Fruit fly (Drosophila melanogaster): ENCODE data around the gene Rbsn-5.
A peak's percentile ranks its signal among the peaks of the same experiment; 100 is the strongest.

Gene Rbsn-5

dm6 chr2L:8165800-8166576, 6.4 kb downstream of the Rbsn-5 start (continued):
- TF ChIP-seq ATbp (GFP tag; optimal IDR thresholded peaks at IDR 0.05), result no peak
- TF ChIP-seq CG9727 (GFP tag; optimal IDR thresholded peaks at IDR 0.05), result peak; percentile 39
- no peak for TF ChIP-seq CG5245 (GFP tag; optimal IDR thresholded peaks at IDR 0.05)
- no peak for TF ChIP-seq CG12769 (tag; optimal IDR thresholded peaks at IDR 0.05)
- TF ChIP-seq CG17612 (GFP tag; IDR thresholded peaks at IDR 0.05), result no peak
- no peak for TF ChIP-seq insv (GFP tag; optimal IDR thresholded peaks at IDR 0.05)
- no peak for TF ChIP-seq pan (optimal IDR thresholded peaks at IDR 0.05)
- no peak for TF ChIP-seq pan (GFP tag; optimal IDR thresholded peaks at IDR 0.05 in 1 of 2, IDR thresholded peaks at IDR 0.05 in 1 of 2)
- TF ChIP-seq CG15479 (GFP tag; optimal IDR thresholded peaks at IDR 0.05), result peak; percentile 71
- peak; percentile 57 for TF ChIP-seq CG6813 (GFP tag; optimal IDR thresholded peaks at IDR 0.05)
- TF ChIP-seq CG15011 (GFP tag; optimal IDR thresholded peaks at IDR 0.05), result peak; percentile 10
- TF ChIP-seq E2f2 (GFP tag; IDR thresholded peaks at IDR 0.05), result no peak
- TF ChIP-seq CG18599 (GFP tag; optimal IDR thresholded peaks at IDR 0.05), result no peak
- TF ChIP-seq lov (optimal IDR thresholded peaks at IDR 0.05), result no peak
- no peak for TF ChIP-seq lov (GFP tag; IDR thresholded peaks at IDR 0.05)
- TF ChIP-seq tap (tag; optimal IDR thresholded peaks at IDR 0.05), result no peak
- peak in 1 of 2 experiments; percentile 99 for TF ChIP-seq tll (GFP tag; optimal IDR thresholded peaks at IDR 0.05)
- TF ChIP-seq CG3065 (GFP tag; optimal IDR thresholded peaks at IDR 0.05), result no peak
- TF ChIP-seq Neu2 (GFP tag; optimal IDR thresholded peaks at IDR 0.05; ENCODE audit: borderline replicate concordance), result no peak
- TF ChIP-seq amos (GFP tag; IDR thresholded peaks at IDR 0.05; ENCODE audit: partially characterized antibody), result no peak
- TF ChIP-seq gem (tag; optimal IDR thresholded peaks at IDR 0.05), result peak; percentile 27
- TF ChIP-seq jigr1 (GFP tag; IDR thresholded peaks at IDR 0.05), result no peak
- TF ChIP-seq Dfd (GFP tag; optimal IDR thresholded peaks at IDR 0.05), result no peak
- TF ChIP-seq maf-S (GFP tag; optimal IDR thresholded peaks at IDR 0.05), result no peak
- no peak for TF ChIP-seq CG1602 (GFP tag; optimal IDR thresholded peaks at IDR 0.05)
- no peak for TF ChIP-seq CG11085 (GFP tag; IDR thresholded peaks at IDR 0.05)
- TF ChIP-seq fd64A (GFP tag; optimal IDR thresholded peaks at IDR 0.05), result no peak
- TF ChIP-seq vfl (GFP tag; optimal IDR thresholded peaks at IDR 0.05), result peak; percentile 16

dm6 chr2L:8168075-8168474, 8.4 kb downstream of the Rbsn-5 start:
- TF ChIP-seq HmgZ (tag; optimal IDR thresholded peaks at IDR 0.05) (no peak), CG17186 (GFP tag; optimal IDR thresholded peaks at IDR 0.05) (no peak), Hsf (GFP tag; optimal IDR thresholded peaks at IDR 0.05) (no peak), br (optimal IDR thresholded peaks at IDR 0.05) (no peak), sna (GFP tag; IDR thresholded peaks at IDR 0.05; ENCODE audit: partially characterized antibody) (no peak), CG12942 (GFP tag; optimal IDR thresholded peaks at IDR 0.05) (no peak), Sry-δ (GFP tag; optimal IDR thresholded peaks at IDR 0.05) (no peak), lbe (GFP tag; optimal IDR thresholded peaks at IDR 0.05) (no peak), Ssrp (tag; optimal IDR thresholded peaks at IDR 0.05) (no peak), fru (optimal IDR thresholded peaks at IDR 0.05) (no peak), dpn (GFP tag; optimal IDR thresholded peaks at IDR 0.05) (no peak)

Measured in whole organism, embryonic.